Worm (Caenorhabditis elegans) whole organism, L4 larva: ENCODE results near the gene C15H7.3.

Experiments used
- D1046.2 ChIP-seq: fragments of 200-800 bp; sonication (Bioruptor generic); IDR thresholded peaks from 2 replicates; pipeline ENCODE4 v1.3.6; 2022; ENCODE audit warnings: missing genetic modification characterization, missing compliant biosample characterization
- F10B5.3 ChIP-seq: sonication (generic microtip); optimal IDR thresholded peaks from 2 replicates; lab custom pipeline; 2016; ENCODE audit warnings: mild to moderate bottlenecking, missing genetic modification characterization, missing compliant biosample characterization
- F44E2.7 ChIP-seq: fragments of 200-800 bp; sonication (Bioruptor generic); IDR thresholded peaks from 2 replicates; pipeline ENCODE4 v2.1.2; 2022; ENCODE audit warnings: missing genetic modification characterization, missing compliant biosample characterization
- R02D3.7 ChIP-seq: fragments of 150-350 bp; sonication (generic microtip); optimal IDR thresholded peaks from 3 replicates; lab custom pipeline; 2014; ENCODE audit warnings: missing biosample characterization, missing genetic modification characterization
- Y48G9A.11 ChIP-seq: fragments of 200-800 bp; sonication (Bioruptor generic); IDR thresholded peaks from 2 replicates; pipeline ENCODE4 v1.3.6; 2022; ENCODE audit warnings: missing genetic modification reagents, missing genetic modification characterization, missing compliant biosample characterization
- ZK337.2 ChIP-seq: fragments of 200-800 bp; sonication (Bioruptor generic); IDR thresholded peaks from 2 replicates; pipeline ENCODE4 v1.3.6; 2022; ENCODE audit warnings: missing genetic modification reagents, missing genetic modification characterization, missing compliant biosample characterization
- ZK546.5 ChIP-seq, 2 experiments: sonication (generic microtip); optimal IDR thresholded peaks; 2 replicates each; lab custom pipeline; 2017; ENCODE audit warnings: missing biosample characterization in 2 of 2, missing genetic modification characterization in 2 of 2
- aha-1 ChIP-seq: fragments of 150-350 bp; peaks from one replicate; lab custom pipeline; 2014; ENCODE audit warnings: missing biosample characterization, missing genetic modification characterization
- aly-2 ChIP-seq: sonication (generic microtip); optimal IDR thresholded peaks from 2 replicates; lab custom pipeline; 2018; ENCODE audit warnings: missing biosample characterization, missing genetic modification characterization
- arid-1 ChIP-seq: fragments of 200-800 bp; sonication (Bioruptor generic); conservative IDR thresholded peaks from 2 replicates; pipeline ENCODE4 v1.3.6; 2022; ENCODE audit warnings: missing genetic modification reagents, missing genetic modification characterization, missing compliant biosample characterization
- attf-4 ChIP-seq: sonication (generic microtip); optimal IDR thresholded peaks from 3 replicates; lab custom pipeline; 2017; ENCODE audit warnings: missing biosample characterization, missing genetic modification characterization
- ceh-20 ChIP-seq: fragments of 200-800 bp; sonication (Bioruptor generic); IDR thresholded peaks from 2 replicates; pipeline ENCODE4 v1.3.6; 2022; ENCODE audit warnings: missing genetic modification reagents, missing genetic modification characterization, missing compliant biosample characterization
- ceh-32 ChIP-seq: sonication (generic microtip); optimal IDR thresholded peaks from 2 replicates; lab custom pipeline; 2016; ENCODE audit warnings: mild to moderate bottlenecking, missing genetic modification characterization, missing compliant biosample characterization; ENCODE audit not compliant: poor library complexity
- ces-1 ChIP-seq: fragments of 150-350 bp; sonication (generic microtip); optimal IDR thresholded peaks from 4 replicates; lab custom pipeline; 2014; ENCODE audit warnings: missing biosample characterization, missing genetic modification reagents, missing genetic modification characterization
- daf-8 ChIP-seq: fragments of 200-800 bp; sonication (Bioruptor generic); IDR thresholded peaks from 2 replicates; pipeline ENCODE4 v1.3.6; 2022; ENCODE audit warnings: missing genetic modification characterization, missing compliant biosample characterization
- duxl-1 ChIP-seq: sonication (generic microtip); optimal IDR thresholded peaks from 2 replicates; lab custom pipeline; 2016; ENCODE audit warnings: mild to moderate bottlenecking, missing genetic modification characterization, moderate library complexity, missing compliant biosample characterization; ENCODE audit not compliant: poor library complexity
- egl-27 ChIP-seq: sonication (generic microtip); optimal IDR thresholded peaks from 3 replicates; lab custom pipeline; 2017; ENCODE audit warnings: missing biosample characterization, missing genetic modification reagents, missing genetic modification characterization
- egl-43 ChIP-seq: fragments of 200-800 bp; sonication (Bioruptor generic); IDR thresholded peaks from 2 replicates; pipeline ENCODE4 v1.3.6; 2022; ENCODE audit warnings: missing genetic modification reagents, missing genetic modification characterization, missing compliant biosample characterization
- fkh-10 ChIP-seq: fragments of 150-350 bp; optimal IDR thresholded peaks from 2 replicates; lab custom pipeline; 2014; ENCODE audit warnings: missing biosample characterization, missing genetic modification reagents, missing genetic modification characterization
- fos-1 ChIP-seq: fragments of 150-350 bp; optimal IDR thresholded peaks from 2 replicates; lab custom pipeline; 2014; ENCODE audit warnings: missing biosample characterization, missing genetic modification characterization
- gei-8 ChIP-seq: fragments of 200-800 bp; sonication (Bioruptor generic); optimal IDR thresholded peaks from 2 replicates; lab custom pipeline; 2018; ENCODE audit warnings: mild to moderate bottlenecking, missing genetic modification characterization, missing compliant biosample characterization
- hif-1 ChIP-seq, 2 experiments: sonication (generic microtip); optimal IDR thresholded peaks; 2 replicates each; lab custom pipeline; 2016 to 2017; ENCODE audit warnings: missing compliant biosample characterization in 2 of 2, missing genetic modification characterization in 2 of 2, missing genetic modification reagents in 2 of 2, missing genotype in 2 of 2, mild to moderate bottlenecking in 1 of 2
- lin-1 ChIP-seq: fragments of 200-800 bp; sonication (Bioruptor generic); IDR thresholded peaks from 2 replicates; pipeline ENCODE4 v1.3.6; 2022; ENCODE audit warnings: missing genetic modification reagents, missing genetic modification characterization, missing compliant biosample characterization
- lin-39 ChIP-seq: fragments of 150-350 bp; optimal IDR thresholded peaks from 2 replicates; lab custom pipeline; 2014; ENCODE audit warnings: missing biosample characterization, missing genetic modification reagents, missing genetic modification characterization
- lir-3 ChIP-seq: sonication (generic microtip); optimal IDR thresholded peaks from 2 replicates; lab custom pipeline; 2016; ENCODE audit warnings: mild to moderate bottlenecking, missing genetic modification characterization, missing compliant biosample characterization
- lsy-2 ChIP-seq, 2 experiments: fragments of 150-350 bp in 1 of 2; sonication (generic microtip) in 1 of 2; optimal IDR thresholded peaks; 2 replicates each; lab custom pipeline; 2014 to 2017; ENCODE audit warnings: missing biosample characterization in 2 of 2, missing genetic modification characterization in 2 of 2
- madf-9 ChIP-seq: fragments of 200-800 bp; sonication (Bioruptor generic); conservative IDR thresholded peaks from 2 replicates; pipeline ENCODE4 v1.3.6; 2022; ENCODE audit warnings: missing genetic modification reagents, missing genetic modification characterization, missing compliant biosample characterization
- mdl-1 ChIP-seq, 2 experiments: fragments of 150-350 bp in 1 of 2; sonication (generic microtip) in 1 of 2; optimal IDR thresholded peaks; 2 replicates each; lab custom pipeline; 2014 to 2017; ENCODE audit warnings: missing biosample characterization in 2 of 2, missing genetic modification characterization in 2 of 2
- mdt-29 ChIP-seq: fragments of 200-800 bp; sonication (Bioruptor generic); IDR thresholded peaks from 2 replicates; pipeline ENCODE4 v1.3.6; 2022; ENCODE audit warnings: missing genetic modification reagents, missing genetic modification characterization, missing compliant biosample characterization
- mep-1 ChIP-seq: fragments of 150-350 bp; sonication (generic microtip); optimal IDR thresholded peaks from 3 replicates; lab custom pipeline; 2014; ENCODE audit warnings: missing biosample characterization, missing genetic modification characterization
- mxl-2 ChIP-seq: fragments of 200-800 bp; sonication (Bioruptor generic); conservative IDR thresholded peaks from 2 replicates; pipeline ENCODE4 v1.3.6; 2022; ENCODE audit warnings: missing genetic modification reagents, missing genetic modification characterization, missing compliant biosample characterization
- mxl-3 ChIP-seq: fragments of 200-800 bp; sonication (Bioruptor generic); optimal IDR thresholded peaks from 2 replicates; lab custom pipeline; 2018; ENCODE audit warnings: mild to moderate bottlenecking, missing genetic modification characterization, missing compliant biosample characterization
- nhr-11 ChIP-seq: fragments of 150-350 bp; optimal IDR thresholded peaks from 2 replicates; lab custom pipeline; 2014; ENCODE audit warnings: missing biosample characterization, missing genetic modification characterization
- nhr-237 ChIP-seq: sonication (generic microtip); optimal IDR thresholded peaks from 2 replicates; lab custom pipeline; 2017; ENCODE audit warnings: missing biosample characterization, missing genetic modification characterization
- nhr-28 ChIP-seq: fragments of 150-350 bp; optimal IDR thresholded peaks from 2 replicates; lab custom pipeline; 2014; ENCODE audit warnings: missing biosample characterization, missing genetic modification characterization
- nhr-41 ChIP-seq: fragments of 200-800 bp; sonication (Bioruptor generic); IDR thresholded peaks from 2 replicates; pipeline ENCODE4 v1.3.6; 2022; ENCODE audit warnings: missing genetic modification reagents, missing genetic modification characterization, missing compliant biosample characterization
- nhr-42 ChIP-seq: fragments of 200-800 bp; sonication (Bioruptor generic); IDR thresholded peaks from 2 replicates; pipeline ENCODE4 v1.3.6; 2022; ENCODE audit warnings: missing genetic modification characterization, missing compliant biosample characterization
- nhr-6 ChIP-seq: fragments of 150-350 bp; optimal IDR thresholded peaks from 2 replicates; lab custom pipeline; 2014; ENCODE audit warnings: missing biosample characterization, missing genetic modification characterization
- php-3 ChIP-seq: fragments of 200-800 bp; sonication (Bioruptor generic); IDR thresholded peaks from 2 replicates; pipeline ENCODE4 v1.3.6; 2022; ENCODE audit warnings: missing genetic modification reagents, missing genetic modification characterization, missing compliant biosample characterization
- pqm-1 ChIP-seq: sonication (generic microtip); optimal IDR thresholded peaks from 2 replicates; lab custom pipeline; 2017; ENCODE audit warnings: missing biosample characterization, missing genetic modification characterization
- sdz-12 ChIP-seq: fragments of 200-800 bp; sonication (Bioruptor generic); optimal IDR thresholded peaks from 2 replicates; lab custom pipeline; 2018; ENCODE audit warnings: mild to moderate bottlenecking, missing genetic modification characterization, missing compliant biosample characterization
- skn-1 ChIP-seq: fragments of 150-350 bp; optimal IDR thresholded peaks from 2 replicates; lab custom pipeline; 2014; ENCODE audit warnings: missing biosample characterization, missing genetic modification characterization
- spr-3 ChIP-seq: fragments of 200-800 bp; sonication (Bioruptor generic); optimal IDR thresholded peaks from 2 replicates; lab custom pipeline; 2018; ENCODE audit warnings: mild to moderate bottlenecking, missing genetic modification characterization, missing compliant biosample characterization
- tag-97 ChIP-seq: fragments of 200-800 bp; sonication (Bioruptor generic); IDR thresholded peaks from 2 replicates; pipeline ENCODE4 v1.3.6; 2022; ENCODE audit warnings: missing genetic modification characterization, missing compliant biosample characterization
- unc-130 ChIP-seq: sonication (generic microtip); optimal IDR thresholded peaks from 2 replicates; lab custom pipeline; 2016; ENCODE audit warnings: missing genetic modification reagents, missing genetic modification characterization, missing compliant biosample characterization
- unc-62 ChIP-seq, 3 experiments: fragments of 150-350 bp in 1 of 3; sonication (generic microtip); optimal IDR thresholded peaks in 2 of 3; peaks in 1 of 3; 1 replicate in 1 of 3; 2 replicates in 2 of 3; lab custom pipeline; 2014 to 2017; ENCODE audit warnings: missing biosample characterization in 3 of 3, missing genetic modification characterization in 3 of 3, missing genetic modification reagents in 3 of 3, missing genotype in 1 of 3
- zfp-2 ChIP-seq: sonication (generic microtip); optimal IDR thresholded peaks from 2 replicates; lab custom pipeline; 2016; ENCODE audit warnings: mild to moderate bottlenecking, missing genetic modification characterization, missing compliant biosample characterization
- zfp-3 ChIP-seq: fragments of 200-800 bp; sonication (Bioruptor generic); conservative IDR thresholded peaks from 2 replicates; pipeline ENCODE4 v1.3.6; 2022; ENCODE audit warnings: missing genetic modification reagents, missing genetic modification characterization, missing compliant biosample characterization

Gene C15H7.3

DNA sequence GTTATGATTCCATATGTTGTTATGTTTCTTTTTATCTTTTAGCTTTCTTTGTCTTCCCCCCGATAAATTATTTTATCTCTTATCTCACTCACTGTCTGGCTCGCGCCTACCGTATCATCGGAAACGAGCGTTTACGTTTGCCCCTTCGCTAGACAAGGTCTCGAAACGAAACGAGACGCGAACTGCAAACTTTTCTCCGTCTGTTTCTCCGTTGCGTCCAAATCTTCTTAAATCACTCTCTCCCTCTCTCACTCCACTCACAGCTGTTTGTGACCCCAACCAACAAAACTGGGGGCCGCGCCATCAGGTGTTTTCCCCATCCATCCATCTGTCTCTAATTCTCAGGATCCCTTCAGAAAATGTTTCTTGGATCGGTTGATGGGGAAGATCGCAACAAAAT is 31.6 kb downstream of the C15H7.3 start (continued):
- TF ChIP-seq egl-43 (GFP tag; lab: Robert Waterston, UW) (no peak), mdl-1 (tag; optimal IDR thresholded peaks at IDR 0.05; lab: Kevin White, UChicago) (peak in 1 of 2 experiments; percentile 10), lsy-2 (tag; optimal IDR thresholded peaks at IDR 0.05; lab: Kevin White, UChicago) (peak in 1 of 2 experiments; percentile 30), lin-39 (tag; lab: Kevin White, UChicago) (no peak), skn-1 (tag; lab: Kevin White, UChicago) (no peak), nhr-11 (tag; lab: Kevin White, UChicago) (peak; percentile 49), nhr-237 (no peak), Y48G9A.11 (no peak), pqm-1 (tag; lab: Kevin White, UChicago) (no peak), aly-2 (tag; lab: Kevin White, UChicago) (no peak), aha-1 (peak; percentile 95), duxl-1 (tag; lab: Kevin White, UChicago) (no peak), nhr-28 (tag; lab: Kevin White, UChicago) (peak; percentile 6), hif-1 (tag; optimal IDR thresholded peaks at IDR 0.05; lab: Kevin White, UChicago) (no peak), daf-8 (no peak), mdt-29 (no peak), R02D3.7 (tag; lab: Kevin White, UChicago) (no peak), fkh-10 (no peak), F44E2.7 (GFP tag; lab: Robert Waterston, UW) (no peak), lir-3 (tag; lab: Kevin White, UChicago) (no peak), mxl-2 (GFP tag; lab: Robert Waterston, UW) (no peak), F10B5.3 (tag; lab: Kevin White, UChicago) (no peak), zfp-2 (tag; lab: Kevin White, UChicago) (no peak), sdz-12 (GFP tag; lab: Kevin White, UChicago) (no peak), gei-8 (GFP tag; lab: Kevin White, UChicago) (no peak), ceh-20 (no peak), egl-27 (tag; lab: Kevin White, UChicago) (no peak), unc-130 (GFP tag; lab: Kevin White, UChicago) (no peak)

DNA sequence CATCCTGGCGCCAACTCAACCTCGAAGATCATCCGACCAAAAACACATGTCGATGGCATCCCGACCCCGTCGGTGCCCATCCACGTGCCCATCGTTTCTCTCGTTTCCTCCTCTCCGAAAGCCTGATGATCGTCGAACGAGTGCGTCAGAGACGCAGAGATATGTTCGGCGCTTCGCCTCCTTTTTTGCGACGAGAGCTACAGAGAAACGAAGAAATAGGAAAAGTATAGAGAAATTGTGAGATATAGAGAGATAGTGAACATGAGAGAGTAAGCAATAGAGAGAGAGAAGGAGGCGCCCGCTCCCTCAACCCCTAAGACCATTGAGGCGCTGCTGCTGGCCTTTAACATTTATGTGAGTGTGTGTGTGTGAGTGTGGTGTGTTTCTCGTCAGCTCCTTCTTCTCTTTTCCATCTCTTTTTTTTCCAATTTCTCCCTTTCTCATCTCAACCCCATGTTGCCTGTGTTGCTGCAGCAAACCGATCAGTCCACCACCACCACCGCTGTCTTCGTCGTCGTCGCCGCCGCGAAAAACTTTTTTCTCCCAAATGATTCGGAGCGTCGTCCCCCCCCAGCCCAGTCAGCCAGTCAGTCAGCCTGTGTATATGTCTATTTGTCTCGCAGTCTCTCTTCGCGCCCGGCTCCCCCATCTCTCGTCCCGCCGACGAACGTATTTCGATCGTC is 32.6 kb downstream of the C15H7.3 start, which contains the start of gene hlh-11:
hlh-11 (plus strand) TSS at position 633 of the 683 bp plus-strand sequence.
- 0 out of 2 replicates have a peak, but pooled peaks have one; percentile 8 for TF ChIP-seq ZK337.2 (GFP tag; lab: Robert Waterston, UW)
- TF ChIP-seq R02D3.7 (tag; lab: Kevin White, UChicago) = no peak
- TF ChIP-seq F10B5.3 (tag; lab: Kevin White, UChicago) = no peak
- TF ChIP-seq nhr-41 = peak; percentile 7; the same call in 1 of the 2 replicates
- TF ChIP-seq mep-1 (tag; lab: Kevin White, UChicago) = peak; percentile 97
- no peak for TF ChIP-seq lir-3 (tag; lab: Kevin White, UChicago)
- peak; percentile 35 for TF ChIP-seq zfp-2 (tag; lab: Kevin White, UChicago)
- peak in 1 of 2 experiments; percentile 47 for TF ChIP-seq ZK546.5 (tag; optimal IDR thresholded peaks at IDR 0.05; lab: Kevin White, UChicago)
- TF ChIP-seq tag-97 (GFP tag; lab: Robert Waterston, UW) = no peak
- no peak for TF ChIP-seq madf-9 (GFP tag; lab: Robert Waterston, UW)
- TF ChIP-seq nhr-42 (GFP tag; lab: Robert Waterston, UW) = 0 out of 2 replicates have a peak, but pooled peaks have one; percentile 42
- peak; percentile 85 for TF ChIP-seq nhr-11 (tag; lab: Kevin White, UChicago)
- peak; percentile 85 for TF ChIP-seq nhr-6 (tag; lab: Kevin White, UChicago)
- TF ChIP-seq ceh-32 (tag; lab: Kevin White, UChicago) = no peak
- TF ChIP-seq zfp-3 (GFP tag; lab: Robert Waterston, UW) = peak; percentile 61
- TF ChIP-seq ces-1 (GFP tag; lab: Kevin White, UChicago) = peak; percentile 58
- peak; percentile 89 for TF ChIP-seq fkh-10
- peak; percentile 62; the same call in 1 of the 2 replicates for TF ChIP-seq egl-43 (GFP tag; lab: Robert Waterston, UW)
- TF ChIP-seq nhr-28 (tag; lab: Kevin White, UChicago) = peak; percentile 83
- peak; percentile 22 for TF ChIP-seq spr-3 (GFP tag; lab: Kevin White, UChicago)
- TF ChIP-seq attf-4 (tag; lab: Kevin White, UChicago) = no peak
- TF ChIP-seq arid-1 (GFP tag; lab: Robert Waterston, UW) = peak; percentile 17; the same call in 1 of the 2 replicates
- TF ChIP-seq mxl-3 (GFP tag; lab: Kevin White, UChicago) = peak; percentile 97
- TF ChIP-seq fos-1 (tag; lab: Kevin White, UChicago) = no peak
- TF ChIP-seq lin-1 (GFP tag; lab: Robert Waterston, UW) = peak; percentile 66
- 0 out of 2 replicates have a peak, but pooled peaks have one; percentile 30 for TF ChIP-seq php-3 (GFP tag; lab: Robert Waterston, UW)
- TF ChIP-seq unc-62 (GFP tag; optimal IDR thresholded peaks at IDR 0.05 in 1 of 2; lab: Kevin White, UChicago) = peak in 1 of 2 experiments; percentile 82
- TF ChIP-seq unc-62 (tag; optimal IDR thresholded peaks at IDR 0.05; lab: Kevin White, UChicago) = peak; percentile 43
- 0 out of 2 replicates have a peak, but pooled peaks have one; percentile 14 for TF ChIP-seq D1046.2 (GFP tag; lab: Robert Waterston, UW)
